Worm (Caenorhabditis elegans): ENCODE results near the gene sre-28.

Gene sre-28

ce11 chrV:9925647-9926046 is 18.5 kb upstream of the sre-28 start (continued):
- no peak for TF ChIP-seq F26F4.8 (GFP tag; conservative IDR thresholded peaks at IDR 0.05)
- no peak for TF ChIP-seq D1046.2 (GFP tag; IDR thresholded peaks at IDR 0.05)
- no peak for TF ChIP-seq daf-8 (GFP tag; IDR thresholded peaks at IDR 0.05)
- TF ChIP-seq lim-7 (GFP tag; IDR thresholded peaks at IDR 0.05), result no peak
- TF ChIP-seq php-3 (GFP tag; IDR thresholded peaks at IDR 0.05), result 0 out of 2 replicates have a peak, but pooled peaks have one; percentile 37
- TF ChIP-seq pha-4 (GFP tag; IDR thresholded peaks at IDR 0.05), result no peak
- no peak for TF ChIP-seq pha-4 (tag; optimal IDR thresholded peaks at IDR 0.05)
- TF ChIP-seq dve-1 (tag; optimal IDR thresholded peaks at IDR 0.05; ENCODE audit: insufficient read depth), result peak; percentile 61
- TF ChIP-seq nhr-111 (GFP tag; optimal IDR thresholded peaks at IDR 0.05), result no peak
- TF ChIP-seq aly-2 (tag; optimal IDR thresholded peaks at IDR 0.05), result no peak
- no peak for TF ChIP-seq spr-3 (GFP tag; optimal IDR thresholded peaks at IDR 0.05)
- TF ChIP-seq nhr-11 (tag; optimal IDR thresholded peaks at IDR 0.05), result no peak
- no peak for TF ChIP-seq spr-1 (tag; optimal IDR thresholded peaks at IDR 0.05)
- no peak for TF ChIP-seq zfp-3 (GFP tag; conservative IDR thresholded peaks at IDR 0.05)
- no peak for TF ChIP-seq ctbp-1 (GFP tag; IDR thresholded peaks at IDR 0.05)
- TF ChIP-seq nhr-41 (GFP tag; IDR thresholded peaks at IDR 0.05), result peak; percentile 23; the same call in 1 of the 2 replicates
- TF ChIP-seq zfp-2 (tag; optimal IDR thresholded peaks at IDR 0.05), result no peak
- peak; percentile 97 for TF ChIP-seq pqm-1 (tag; optimal IDR thresholded peaks at IDR 0.05)
- TF ChIP-seq hlh-11 (tag; optimal IDR thresholded peaks at IDR 0.05), result peak; percentile 74
- no peak for TF ChIP-seq mdt-29 (GFP tag; IDR thresholded peaks at IDR 0.05)

DNA sequence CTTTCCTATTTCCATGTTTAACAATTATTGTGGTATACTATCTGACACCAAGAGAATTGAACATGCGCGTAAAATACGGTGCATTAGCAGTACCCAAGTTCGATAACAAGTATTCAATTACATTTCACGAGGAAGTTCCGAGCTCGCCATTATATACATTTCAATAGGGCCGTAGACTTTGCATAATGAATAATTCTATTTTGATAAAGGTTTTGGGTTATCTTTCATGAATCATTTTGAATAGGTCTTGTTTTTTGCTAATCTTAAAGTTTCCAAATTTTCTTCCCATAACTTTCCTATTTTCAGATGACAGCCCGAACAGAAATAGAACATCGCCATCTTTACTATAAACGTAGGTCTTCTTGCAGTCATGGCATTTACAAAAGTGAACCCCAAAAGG is 18.0 kb upstream of the sre-28 start, which contains the start of gene C50H2.13:
Gene C50H2.13, plus strand, starts transcription at position 301 of the 400 bp plus-strand sequence.
- peak; percentile 46 for TF ChIP-seq aha-1 (tag)
- no peak for TF ChIP-seq nhr-237 (tag; optimal IDR thresholded peaks at IDR 0.05)
- TF ChIP-seq nhr-6 (tag; optimal IDR thresholded peaks at IDR 0.05), result no peak
- TF ChIP-seq Y75B8A.6 (GFP tag; IDR thresholded peaks at IDR 0.05), result no peak

DNA sequence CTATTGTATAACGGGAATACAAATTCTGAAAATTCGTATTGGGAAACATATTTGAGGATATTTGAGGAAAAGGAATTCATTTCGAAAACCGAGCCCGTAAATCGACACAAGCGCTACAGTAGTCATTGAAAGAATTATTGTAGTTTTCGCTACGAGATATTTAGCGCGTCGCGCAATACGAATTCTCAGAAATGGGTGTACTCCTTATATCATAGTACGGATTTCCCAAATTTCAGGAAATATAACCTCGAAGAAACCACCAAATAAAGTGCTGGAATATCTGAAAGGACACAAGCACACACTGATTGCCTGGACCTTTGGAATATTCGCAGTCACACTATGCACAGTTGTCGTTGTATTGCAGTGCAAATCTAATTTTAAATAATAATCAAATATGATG is 16.8 kb upstream of the sre-28 start:
- TF ChIP-seq ZK337.2 (GFP tag; IDR thresholded peaks at IDR 0.05), result no peak
- TF ChIP-seq unc-62 (GFP tag; optimal IDR thresholded peaks at IDR 0.05 in 1 of 2), result peak in 1 of 2 experiments; percentile 25
- TF ChIP-seq unc-62 (tag; optimal IDR thresholded peaks at IDR 0.05), result no peak

DNA sequence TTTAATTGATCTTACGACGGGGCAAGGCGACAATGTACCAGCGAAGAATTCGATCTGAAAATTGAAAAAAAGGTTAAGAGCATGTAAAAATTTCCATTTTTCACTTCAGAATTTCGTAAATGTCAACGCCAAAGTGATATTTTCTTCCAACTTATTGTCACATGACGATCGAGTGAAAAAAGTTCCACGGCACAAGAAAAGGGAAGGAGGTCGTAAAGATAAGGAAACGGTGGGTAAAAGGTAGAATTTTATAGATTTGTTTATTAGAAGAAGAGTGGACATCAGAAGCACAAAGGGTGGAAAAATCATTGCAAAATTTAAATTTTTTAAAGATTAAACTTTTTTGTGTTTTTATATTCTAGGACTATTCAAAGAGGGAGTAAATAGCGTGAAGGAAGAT is 16.2 kb upstream of the sre-28 start:
- TF ChIP-seq ZK546.5 (tag; optimal IDR thresholded peaks at IDR 0.05) (no peak), ceh-20 (GFP tag; IDR thresholded peaks at IDR 0.05) (no peak), nhr-77 (tag; optimal IDR thresholded peaks at IDR 0.05) (peak; percentile 48), ctbp-1 (GFP tag; IDR thresholded peaks at IDR 0.05) (no peak), zfp-3 (GFP tag; conservative IDR thresholded peaks at IDR 0.05) (no peak), Y48G9A.11 (GFP tag; IDR thresholded peaks at IDR 0.05) (no peak), T26A8.4 (GFP tag; IDR thresholded peaks at IDR 0.05) (no peak), pqm-1 (tag; optimal IDR thresholded peaks at IDR 0.05) (peak; percentile 16), daf-16 (GFP tag; optimal IDR thresholded peaks at IDR 0.05) (no peak), daf-16 (tag; optimal IDR thresholded peaks at IDR 0.05) (peak; percentile 90), unc-62 (GFP tag; optimal IDR thresholded peaks at IDR 0.05 in 1 of 2) (no peak), unc-62 (tag; optimal IDR thresholded peaks at IDR 0.05) (no peak), lin-39 (tag; optimal IDR thresholded peaks at IDR 0.05) (no peak), snpc-4 (tag; optimal IDR thresholded peaks at IDR 0.05) (no peak), ceh-28 (tag; optimal IDR thresholded peaks at IDR 0.05) (no peak), nhr-42 (GFP tag; IDR thresholded peaks at IDR 0.05) (no peak), ztf-11 (tag; optimal IDR thresholded peaks at IDR 0.05) (no peak), Y105C5A.15 (GFP tag; IDR thresholded peaks at IDR 0.05) (no peak), cey-2 (tag; optimal IDR thresholded peaks at IDR 0.05; ENCODE audit: borderline replicate concordance, insufficient read depth) (no peak), jun-1 (tag; optimal IDR thresholded peaks at IDR 0.05) (no peak), dve-1 (tag; optimal IDR thresholded peaks at IDR 0.05; ENCODE audit: insufficient read depth) (peak; percentile 69), hlh-30 (tag; optimal IDR thresholded peaks at IDR 0.05; ENCODE audit: insufficient read depth) (peak; percentile 39), nhr-28 (tag; optimal IDR thresholded peaks at IDR 0.05) (peak; percentile 30)

Measured in whole organism, L4 larva.